Worm (Caenorhabditis elegans) whole organism, midembryonic: Measurements from ENCODE around the gene act-4.

Experiments used
- T22C8.4 ChIP-seq: fragments of 200-800 bp; sonication (Bioruptor generic); IDR thresholded peaks from 2 replicates; pipeline ENCODE4 v1.3.6; 2022; ENCODE audit warnings: missing genetic modification characterization, missing compliant biosample characterization
- cog-1 ChIP-seq: sonication (generic microtip); optimal IDR thresholded peaks from 2 replicates; lab custom pipeline; 2016; ENCODE audit warnings: missing genetic modification characterization, missing compliant biosample characterization
- flt-1 ChIP-seq: fragments of 200-800 bp; sonication (Bioruptor generic); IDR thresholded peaks from 2 replicates; pipeline ENCODE4 v1.3.6; 2022; ENCODE audit warnings: missing genetic modification characterization, missing compliant biosample characterization
- klf-2 ChIP-seq: fragments of 200-800 bp; sonication (Bioruptor generic); conservative IDR thresholded peaks from 2 replicates; pipeline ENCODE4 v1.3.6; 2022; ENCODE audit warnings: missing genetic modification reagents, missing genetic modification characterization, missing compliant biosample characterization
- med-1 ChIP-seq: sonication (generic microtip); optimal IDR thresholded peaks from 2 replicates; lab custom pipeline; 2017; ENCODE audit warnings: missing genetic modification characterization, mild to moderate bottlenecking, missing compliant biosample characterization, antibody characterized with exemption, missing genetic modification reagents; ENCODE audit not compliant: insufficient read depth
- ref-1 ChIP-seq: fragments of 200-800 bp; sonication (Bioruptor generic); conservative IDR thresholded peaks from 2 replicates; pipeline ENCODE4 v1.3.6; 2022; ENCODE audit warnings: missing genetic modification reagents, missing genetic modification characterization, missing compliant biosample characterization
- tab-1 ChIP-seq: fragments of 200-800 bp; sonication (Bioruptor generic); IDR thresholded peaks from 2 replicates; pipeline ENCODE4 v1.3.6; 2022; ENCODE audit warnings: missing genetic modification characterization, missing compliant biosample characterization
- ztf-23 ChIP-seq: fragments of 200-800 bp; sonication (Bioruptor generic); IDR thresholded peaks from 2 replicates; pipeline ENCODE4 v1.3.6; 2022; ENCODE audit warnings: missing genetic modification reagents, missing genetic modification characterization, missing compliant biosample characterization
- ztf-29 ChIP-seq: fragments of 200-800 bp; sonication (Bioruptor generic); IDR thresholded peaks from 2 replicates; pipeline ENCODE4 v1.3.6; 2022; ENCODE audit warnings: missing genetic modification reagents, missing genetic modification characterization, missing compliant biosample characterization

Gene act-4

ce11 chrX:5013826-5014225 lies 53.4 kb downstream of the act-4 start, which contains the start of gene ZC449.7:
Gene ZC449.7, plus strand, starts transcription at chrX:5014074.
- no peak for TF ChIP-seq med-1 (GFP tag; lab: Kevin White, UChicago)
- no peak for TF ChIP-seq ztf-23 (GFP tag; lab: Robert Waterston, UW)
- no peak for TF ChIP-seq flt-1
- no peak for TF ChIP-seq ref-1 (GFP tag; lab: Robert Waterston, UW)
- TF ChIP-seq ztf-29 (GFP tag; lab: Robert Waterston, UW), result no peak
- no peak for TF ChIP-seq T22C8.4
- TF ChIP-seq tab-1 (GFP tag; lab: Robert Waterston, UW), result no peak
- no peak for TF ChIP-seq cog-1 (tag; lab: Kevin White, UChicago)
- no peak for TF ChIP-seq klf-2 (GFP tag; lab: Robert Waterston, UW)
